Worm (Caenorhabditis elegans) whole organism, L4 larva: ENCODE results near the gene srdh-1.

ENCODE experiments used
- Y105C5A.15 ChIP-seq: fragments of 200-800 bp; sonication (Bioruptor generic); IDR thresholded peaks from 2 replicates; pipeline ENCODE4 v1.3.6; 2022; ENCODE audit warnings: missing genetic modification characterization, missing compliant biosample characterization
- Y5F2A.4 ChIP-seq: fragments of 200-800 bp; sonication (Bioruptor generic); optimal IDR thresholded peaks from 2 replicates; lab custom pipeline; 2018; ENCODE audit warnings: mild to moderate bottlenecking, missing genetic modification characterization, missing compliant biosample characterization
- ama-1 ChIP-seq: fragments of 150-350 bp; optimal IDR thresholded peaks from 2 replicates; lab custom pipeline; 2014; ENCODE audit warnings: inconsistent platforms, mixed read lengths
- ceh-62 ChIP-seq: sonication (generic microtip); optimal IDR thresholded peaks from 2 replicates; lab custom pipeline; 2017; ENCODE audit warnings: missing biosample characterization, missing genetic modification characterization
- fkh-10 ChIP-seq: fragments of 150-350 bp; optimal IDR thresholded peaks from 2 replicates; lab custom pipeline; 2014; ENCODE audit warnings: missing biosample characterization, missing genetic modification reagents, missing genetic modification characterization
- lin-38 ChIP-seq: fragments of 200-800 bp; sonication (Bioruptor generic); IDR thresholded peaks from 2 replicates; pipeline ENCODE4 v1.3.6; 2022; ENCODE audit warnings: missing genetic modification reagents, missing genetic modification characterization, missing compliant biosample characterization
- pha-4 ChIP-seq, 2 experiments: fragments of 150-350 bp in 1 of 2; fragments of 200-800 bp in 1 of 2; sonication (Bioruptor generic) in 1 of 2; IDR thresholded peaks in 1 of 2; optimal IDR thresholded peaks in 1 of 2; 2 replicates each; pipeline versions ENCODE4 v1.3.6 to Lab custom; 2014 to 2022; ENCODE audit warnings: missing genetic modification characterization in 2 of 2, missing genetic modification reagents in 2 of 2, missing biosample characterization in 1 of 2, missing compliant biosample characterization in 1 of 2

- no peak for TF ChIP-seq ceh-62 (tag; lab: Kevin White, UChicago)
- TF ChIP-seq Y5F2A.4 (GFP tag; lab: Kevin White, UChicago) = no peak
- TF ChIP-seq pha-4 (GFP tag; IDR thresholded peaks at IDR 0.05; lab: Robert Waterston, UW) = no peak
- TF ChIP-seq pha-4 (tag; optimal IDR thresholded peaks at IDR 0.05; lab: Kevin White, UChicago) = no peak
- no peak for TF ChIP-seq Y105C5A.15
- no peak for TF ChIP-seq fkh-10 (GFP tag; lab: Kevin White, UChicago)
- no peak for TF ChIP-seq lin-38 (GFP tag; lab: Robert Waterston, UW)
- TF ChIP-seq ama-1 (lab: Kevin White, UChicago) = no peak
Observed at ce11 chrII:8216922-8217321, 47.5 kb upstream of the srdh-1 start, which contains the start of gene ifg-1.
